Worm (Caenorhabditis elegans) whole organism, early embryonic: ENCODE measurements around the gene T07D3.2.

Experiments
- F13C5.2 ChIP-seq: sonication (generic microtip); optimal IDR thresholded peaks from 2 replicates; lab custom pipeline; 2017; ENCODE audit warnings: mild to moderate bottlenecking, missing genetic modification characterization, inconsistent platforms, missing compliant biosample characterization
- ceh-36 ChIP-seq: sonication (generic microtip); optimal IDR thresholded peaks from 2 replicates; lab custom pipeline; 2016; ENCODE audit warnings: missing genetic modification characterization, inconsistent platforms, missing compliant biosample characterization

DNA sequence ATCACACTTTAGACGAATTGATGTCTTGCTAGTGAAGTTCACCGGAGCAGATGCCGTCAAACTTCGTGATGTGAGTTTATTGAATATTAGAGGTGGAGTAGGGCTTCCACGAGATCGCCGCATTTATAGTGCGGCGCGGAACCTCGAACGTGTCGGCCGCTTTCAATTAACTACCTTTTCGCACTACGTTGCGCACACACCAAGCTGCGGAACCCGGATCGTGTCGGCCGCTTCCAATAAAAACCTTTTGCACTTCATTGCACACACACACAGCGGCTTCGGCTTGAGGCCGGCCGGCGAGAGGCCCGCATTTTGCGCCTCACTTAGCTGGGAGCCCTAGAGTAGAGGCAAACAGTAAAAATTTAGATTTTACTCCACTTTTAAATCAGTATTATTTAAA lies 3.6 kb downstream of the T07D3.2 start:
- TF ChIP-seq ceh-36 (tag; lab: Kevin White, UChicago) (no peak), F13C5.2 (tag; lab: Kevin White, UChicago) (no peak)
